Worm (Caenorhabditis elegans) whole organism, late embryonic: ENCODE measurements around the gene F35C5.1.

Source experiments
- ceh-2 ChIP-seq: sonication (generic microtip); optimal IDR thresholded peaks from 2 replicates; lab custom pipeline; 2016; ENCODE audit warnings: missing genotype, missing genetic modification characterization, missing compliant biosample characterization
- ceh-45 ChIP-seq: fragments of 200-800 bp; sonication (Bioruptor generic); IDR thresholded peaks from 2 replicates; pipeline ENCODE4 v1.3.6; 2022; ENCODE audit warnings: missing genetic modification reagents, missing genetic modification characterization, missing compliant biosample characterization
- dve-1 ChIP-seq: sonication (generic microtip); optimal IDR thresholded peaks from 2 replicates; lab custom pipeline; 2017; ENCODE audit warnings: antibody characterized with exemption, mild to moderate bottlenecking, missing genetic modification characterization, missing compliant biosample characterization
- ets-4 ChIP-seq: sonication (generic microtip); optimal IDR thresholded peaks from 2 replicates; lab custom pipeline; 2016; ENCODE audit warnings: missing genetic modification characterization, missing compliant biosample characterization
- hlh-13 ChIP-seq: fragments of 200-800 bp; sonication (Bioruptor generic); optimal IDR thresholded peaks from 2 replicates; lab custom pipeline; 2018; ENCODE audit warnings: mild to moderate bottlenecking, missing genetic modification characterization, missing compliant biosample characterization
- hlh-30 ChIP-seq: sonication (generic microtip); optimal IDR thresholded peaks from 2 replicates; lab custom pipeline; 2017; ENCODE audit warnings: antibody characterized with exemption, missing genetic modification characterization, missing compliant biosample characterization; ENCODE audit not compliant: insufficient read depth
- mec-3 ChIP-seq: sonication (generic microtip); optimal IDR thresholded peaks from 2 replicates; lab custom pipeline; 2016; ENCODE audit warnings: borderline replicate concordance, missing genetic modification characterization, missing compliant biosample characterization
- nfya-1 ChIP-seq: sonication (generic microtip); optimal IDR thresholded peaks from 2 replicates; lab custom pipeline; 2017; ENCODE audit warnings: missing genetic modification characterization, mild to moderate bottlenecking, missing compliant biosample characterization, antibody characterized with exemption, moderate library complexity
- pax-1 ChIP-seq: fragments of 150-350 bp; optimal IDR thresholded peaks from 2 replicates; lab custom pipeline; 2014; ENCODE audit warnings: missing biosample characterization, missing genetic modification characterization
- pha-4 ChIP-seq: fragments of 150-350 bp; optimal IDR thresholded peaks from 2 replicates; lab custom pipeline; 2018; ENCODE audit warnings: missing biosample characterization, missing genetic modification reagents, missing genetic modification characterization
- rnt-1 ChIP-seq: sonication (generic microtip); optimal IDR thresholded peaks from 2 replicates; lab custom pipeline; 2016; ENCODE audit warnings: missing genetic modification characterization, missing compliant biosample characterization
- syd-9 ChIP-seq: sonication (generic microtip); optimal IDR thresholded peaks from 2 replicates; lab custom pipeline; 2016; ENCODE audit warnings: mild to moderate bottlenecking, missing genetic modification characterization, moderate library complexity, missing compliant biosample characterization
- tbx-7 ChIP-seq: sonication (generic microtip); optimal IDR thresholded peaks from 2 replicates; lab custom pipeline; 2016; ENCODE audit warnings: missing genotype, missing genetic modification characterization, missing compliant biosample characterization

- TF ChIP-seq rnt-1 (no peak), syd-9 (tag; lab: Kevin White, UChicago) (no peak), nfya-1 (no peak), dve-1 (tag; lab: Kevin White, UChicago) (no peak), pha-4 (tag; lab: Kevin White, UChicago) (no peak), pax-1 (tag; lab: Kevin White, UChicago) (no peak), hlh-30 (tag; lab: Kevin White, UChicago) (no peak), tbx-7 (no peak), hlh-13 (GFP tag; lab: Kevin White, UChicago) (no peak), ets-4 (no peak), ceh-45 (GFP tag; lab: Robert Waterston, UW) (no peak), mec-3 (tag; lab: Kevin White, UChicago) (no peak), ceh-2 (tag; lab: Kevin White, UChicago) (no peak)
Measured at ce11 chrII:12866079-12866478, 14.5 kb upstream of the F35C5.1 start.
